Worm (Caenorhabditis elegans) whole organism, midembryonic: ENCODE results near the gene M01B2.8.

Source experiments
- cog-1 ChIP-seq: sonication (generic microtip); optimal IDR thresholded peaks from 2 replicates; lab custom pipeline; 2016; ENCODE audit warnings: missing genetic modification characterization, missing compliant biosample characterization
- flt-1 ChIP-seq: fragments of 200-800 bp; sonication (Bioruptor generic); IDR thresholded peaks from 2 replicates; pipeline ENCODE4 v1.3.6; 2022; ENCODE audit warnings: missing genetic modification characterization, missing compliant biosample characterization
- ztf-23 ChIP-seq: fragments of 200-800 bp; sonication (Bioruptor generic); IDR thresholded peaks from 2 replicates; pipeline ENCODE4 v1.3.6; 2022; ENCODE audit warnings: missing genetic modification reagents, missing genetic modification characterization, missing compliant biosample characterization
- ztf-29 ChIP-seq: fragments of 200-800 bp; sonication (Bioruptor generic); IDR thresholded peaks from 2 replicates; pipeline ENCODE4 v1.3.6; 2022; ENCODE audit warnings: missing genetic modification reagents, missing genetic modification characterization, missing compliant biosample characterization

DNA sequence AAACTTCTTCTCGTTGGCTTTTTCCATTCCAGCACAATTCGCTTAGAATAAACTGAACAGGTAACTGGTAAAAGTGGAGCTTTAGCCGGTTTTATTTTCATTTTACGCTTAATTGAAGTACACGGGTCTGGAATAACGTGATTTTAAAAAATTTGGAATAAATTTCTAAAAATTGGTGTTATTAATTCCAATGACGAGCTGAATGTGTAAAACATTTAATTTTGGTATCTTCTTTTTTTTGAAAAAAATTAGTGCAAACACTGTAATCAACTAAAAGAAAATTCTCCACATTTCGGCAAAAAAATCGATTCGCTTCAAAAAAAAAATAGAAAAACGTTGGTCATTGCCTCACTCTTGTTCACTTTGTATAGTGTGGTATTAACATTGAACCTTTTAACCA, 12.3 kb downstream of the M01B2.8 start, which contains the start of gene T10H4.4:
- TF ChIP-seq ztf-23 (GFP tag; lab: Robert Waterston, UW) (no peak), flt-1 (GFP tag; lab: Robert Waterston, UW) (no peak), ztf-29 (GFP tag; lab: Robert Waterston, UW) (no peak), cog-1 (tag; lab: Kevin White, UChicago) (no peak)
